Worm (Caenorhabditis elegans): ENCODE measurements around the gene F07G6.5.

- TF ChIP-seq lin-39 (tag; optimal IDR thresholded peaks at IDR 0.05): no peak
- TF ChIP-seq ceh-82 (tag; optimal IDR thresholded peaks at IDR 0.05): no peak
- no peak for TF ChIP-seq zag-1 (tag; optimal IDR thresholded peaks at IDR 0.05)
- TF ChIP-seq aly-2 (tag; optimal IDR thresholded peaks at IDR 0.05): no peak
Observed at ce11 chrX:1718479-1718878, 12.0 kb upstream of the F07G6.5 start, which contains the start of gene fbxa-53.
